Worm (Caenorhabditis elegans) whole organism, mixed stage, embryonic: Measurements from ENCODE around the gene delm-1.
A peak's percentile ranks its signal among the peaks of the same experiment; 100 is the strongest.

Experiments
- M03D4.4 ChIP-seq: sonication (generic microtip); optimal IDR thresholded peaks from 2 replicates; lab custom pipeline; 2017; ENCODE audit warnings: mild to moderate bottlenecking, missing genetic modification characterization, missing compliant biosample characterization
- bed-3 ChIP-seq: fragments of 200-800 bp; sonication (Bioruptor generic); optimal IDR thresholded peaks from 3 replicates; lab custom pipeline; 2018; ENCODE audit warnings: mild to moderate bottlenecking, missing genetic modification characterization, moderate library complexity, missing compliant biosample characterization
- blmp-1 ChIP-seq: fragments of 150-350 bp; optimal IDR thresholded peaks from 2 replicates; lab custom pipeline; 2014; ENCODE audit warnings: missing biosample characterization, missing genetic modification characterization
- ceh-39 ChIP-seq: fragments of 150-350 bp; optimal IDR thresholded peaks from 2 replicates; lab custom pipeline; 2014; ENCODE audit warnings: missing biosample characterization, missing genetic modification characterization
- ceh-43 ChIP-seq: fragments of 200-800 bp; sonication (Bioruptor generic); optimal IDR thresholded peaks from 2 replicates; lab custom pipeline; 2018; ENCODE audit warnings: mild to moderate bottlenecking, missing genetic modification characterization, moderate library complexity, missing compliant biosample characterization
- ceh-83 ChIP-seq: fragments of 200-800 bp; sonication (Bioruptor generic); optimal IDR thresholded peaks from 2 replicates; lab custom pipeline; 2018; ENCODE audit warnings: mild to moderate bottlenecking, missing genetic modification characterization, missing compliant biosample characterization
- ces-1 ChIP-seq: fragments of 150-350 bp; optimal IDR thresholded peaks from 2 replicates; lab custom pipeline; 2014; ENCODE audit warnings: missing biosample characterization, missing genetic modification reagents, missing genetic modification characterization
- cnd-1 ChIP-seq: fragments of 200-800 bp; sonication (Bioruptor generic); optimal IDR thresholded peaks from 2 replicates; lab custom pipeline; 2018; ENCODE audit warnings: mild to moderate bottlenecking, missing genetic modification characterization, missing compliant biosample characterization
- drap-1 ChIP-seq: fragments of 200-800 bp; sonication (Bioruptor generic); optimal IDR thresholded peaks from 3 replicates; lab custom pipeline; 2018; ENCODE audit warnings: mild to moderate bottlenecking, missing genetic modification characterization, missing compliant biosample characterization
- elt-1 ChIP-seq: sonication (generic microtip); optimal IDR thresholded peaks from 2 replicates; lab custom pipeline; 2017; ENCODE audit warnings: missing genetic modification characterization, mild to moderate bottlenecking, missing compliant biosample characterization, antibody characterized with exemption, moderate library complexity, borderline replicate concordance; ENCODE audit not compliant: insufficient read depth
- elt-3 ChIP-seq: fragments of 150-350 bp; optimal IDR thresholded peaks from 2 replicates; lab custom pipeline; 2014; ENCODE audit warnings: missing biosample characterization, missing genetic modification characterization
- flh-1 ChIP-seq: fragments of 200-800 bp; sonication (Bioruptor generic); optimal IDR thresholded peaks from 2 replicates; lab custom pipeline; 2018; ENCODE audit warnings: mild to moderate bottlenecking, missing genetic modification characterization, moderate library complexity, missing compliant biosample characterization
- ham-2 ChIP-seq: fragments of 200-800 bp; sonication (Bioruptor generic); optimal IDR thresholded peaks from 2 replicates; lab custom pipeline; 2018; ENCODE audit warnings: mild to moderate bottlenecking, missing genetic modification characterization, missing compliant biosample characterization
- lin-13 ChIP-seq: fragments of 150-350 bp; optimal IDR thresholded peaks from 2 replicates; lab custom pipeline; 2014; ENCODE audit warnings: missing biosample characterization, missing genetic modification characterization
- lin-32 ChIP-seq: fragments of 200-800 bp; sonication (Bioruptor generic); optimal IDR thresholded peaks from 2 replicates; lab custom pipeline; 2018; ENCODE audit warnings: mild to moderate bottlenecking, missing genetic modification characterization, missing compliant biosample characterization
- lsy-2 ChIP-seq: fragments of 150-350 bp; optimal IDR thresholded peaks from 2 replicates; lab custom pipeline; 2014; ENCODE audit warnings: missing biosample characterization, missing genetic modification characterization
- mab-5 ChIP-seq: fragments of 150-350 bp; optimal IDR thresholded peaks from 2 replicates; lab custom pipeline; 2014; ENCODE audit warnings: missing biosample characterization, missing genetic modification characterization
- mep-1 ChIP-seq: fragments of 150-350 bp; optimal IDR thresholded peaks from 2 replicates; lab custom pipeline; 2017; ENCODE audit warnings: missing biosample characterization, missing genetic modification reagents, missing genetic modification characterization, inconsistent platforms
- mls-2 ChIP-seq: sonication (generic microtip); optimal IDR thresholded peaks from 2 replicates; lab custom pipeline; 2016; ENCODE audit warnings: mild to moderate bottlenecking, missing genetic modification characterization, moderate library complexity, missing compliant biosample characterization
- nhr-12 ChIP-seq: fragments of 150-350 bp; optimal IDR thresholded peaks from 2 replicates; lab custom pipeline; 2014; ENCODE audit warnings: missing biosample characterization, missing genetic modification characterization
- nhr-2 ChIP-seq: fragments of 150-350 bp; optimal IDR thresholded peaks from 2 replicates; lab custom pipeline; 2014; ENCODE audit warnings: missing biosample characterization, missing genetic modification characterization
- nhr-237 ChIP-seq: fragments of 150-350 bp; optimal IDR thresholded peaks from 2 replicates; lab custom pipeline; 2014; ENCODE audit warnings: missing biosample characterization, missing genetic modification characterization
- nhr-28 ChIP-seq: fragments of 150-350 bp; optimal IDR thresholded peaks from 2 replicates; lab custom pipeline; 2014; ENCODE audit warnings: missing biosample characterization, missing genetic modification characterization
- nhr-76 ChIP-seq: sonication (generic microtip); optimal IDR thresholded peaks from 2 replicates; lab custom pipeline; 2017; ENCODE audit warnings: missing biosample characterization, missing genetic modification characterization
- pha-4 ChIP-seq: fragments of 150-350 bp; optimal IDR thresholded peaks from 2 replicates; lab custom pipeline; 2018; ENCODE audit warnings: missing biosample characterization, missing genetic modification reagents, missing genetic modification characterization
- sem-2 ChIP-seq: fragments of 200-800 bp; sonication (Bioruptor generic); optimal IDR thresholded peaks from 2 replicates; lab custom pipeline; 2018; ENCODE audit warnings: mild to moderate bottlenecking, missing genetic modification characterization, missing compliant biosample characterization
- snpc-4 ChIP-seq: fragments of 150-350 bp; optimal IDR thresholded peaks from 2 replicates; lab custom pipeline; 2014; ENCODE audit warnings: missing biosample characterization, missing genetic modification characterization
- sptf-1 ChIP-seq: sonication (generic microtip); optimal IDR thresholded peaks from 2 replicates; lab custom pipeline; 2017; ENCODE audit warnings: mild to moderate bottlenecking, missing genetic modification characterization, moderate library complexity, missing compliant biosample characterization
- tbx-8 ChIP-seq: fragments of 200-800 bp; sonication (Bioruptor generic); optimal IDR thresholded peaks from 2 replicates; lab custom pipeline; 2018; ENCODE audit warnings: mild to moderate bottlenecking, missing genetic modification characterization, moderate library complexity, missing compliant biosample characterization
- unc-39 ChIP-seq: fragments of 150-350 bp; optimal IDR thresholded peaks from 2 replicates; lab custom pipeline; 2014; ENCODE audit warnings: missing biosample characterization, missing genetic modification characterization
- unc-62 ChIP-seq: fragments of 150-350 bp; optimal IDR thresholded peaks from 2 replicates; lab custom pipeline; 2014; ENCODE audit warnings: missing biosample characterization, missing genetic modification reagents, missing genetic modification characterization
- zip-8 ChIP-seq: fragments of 150-350 bp; optimal IDR thresholded peaks from 2 replicates; lab custom pipeline; 2014; ENCODE audit warnings: missing biosample characterization, missing genetic modification characterization
- ztf-11 ChIP-seq: fragments of 150-350 bp; optimal IDR thresholded peaks from 2 replicates; lab custom pipeline; 2014; ENCODE audit warnings: missing biosample characterization, missing genetic modification characterization

The delm-1 gene

ce11 chrIV:9118348-9118747 lies 16.9 kb downstream of the delm-1 start:
- TF ChIP-seq nhr-76 (no peak), ces-1 (GFP tag; lab: Kevin White, UChicago) (no peak)

DNA sequence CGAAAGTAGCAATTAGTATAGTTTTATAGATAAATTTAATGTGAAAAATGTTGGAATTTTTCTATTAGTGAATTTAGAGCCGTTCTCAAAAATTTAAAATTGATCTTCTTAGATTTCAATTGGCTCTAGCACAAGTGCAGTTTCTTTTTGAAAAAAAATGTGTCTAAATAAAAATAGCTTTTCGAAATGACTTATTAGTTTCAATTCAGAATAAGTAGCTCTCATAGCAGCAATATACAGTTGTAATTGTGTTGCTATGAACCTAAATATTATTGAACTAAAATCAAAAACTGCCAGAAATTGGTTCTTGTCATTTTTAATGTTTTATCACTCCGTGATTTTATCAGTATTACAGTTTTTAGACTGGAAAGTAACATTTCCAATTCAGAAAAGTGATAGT lies 17.6 kb downstream of the delm-1 start:
- no peak for TF ChIP-seq nhr-12 (tag; lab: Kevin White, UChicago)
- TF ChIP-seq drap-1 (GFP tag; lab: Kevin White, UChicago) = no peak
- no peak for TF ChIP-seq blmp-1 (tag; lab: Kevin White, UChicago)
- no peak for TF ChIP-seq ces-1 (GFP tag; lab: Kevin White, UChicago)
- TF ChIP-seq bed-3 (GFP tag; lab: Kevin White, UChicago) = no peak
- no peak for TF ChIP-seq mls-2 (tag; lab: Kevin White, UChicago)
- no peak for TF ChIP-seq ham-2 (GFP tag; lab: Kevin White, UChicago)
- no peak for TF ChIP-seq ztf-11
- TF ChIP-seq zip-8 = no peak
- TF ChIP-seq M03D4.4 (tag; lab: Kevin White, UChicago) = no peak
- TF ChIP-seq, all 35 proteins: peak for 0

ce11 chrIV:9116452-9116851 lies 18.8 kb downstream of the delm-1 start:
- no peak for TF ChIP-seq unc-39
- no peak for TF ChIP-seq ztf-11
- TF ChIP-seq elt-1 = no peak
- TF ChIP-seq mep-1 (tag; lab: Kevin White, UChicago) = no peak
- TF ChIP-seq flh-1 (GFP tag; lab: Kevin White, UChicago) = no peak
- TF ChIP-seq nhr-237 = no peak
- TF ChIP-seq bed-3 (GFP tag; lab: Kevin White, UChicago) = no peak
- no peak for TF ChIP-seq ces-1 (GFP tag; lab: Kevin White, UChicago)
- TF ChIP-seq ceh-83 (GFP tag; lab: Kevin White, UChicago) = no peak
- TF ChIP-seq cnd-1 (tag; lab: Kevin White, UChicago) = no peak
- TF ChIP-seq, all 35 proteins: peak for 0

DNA sequence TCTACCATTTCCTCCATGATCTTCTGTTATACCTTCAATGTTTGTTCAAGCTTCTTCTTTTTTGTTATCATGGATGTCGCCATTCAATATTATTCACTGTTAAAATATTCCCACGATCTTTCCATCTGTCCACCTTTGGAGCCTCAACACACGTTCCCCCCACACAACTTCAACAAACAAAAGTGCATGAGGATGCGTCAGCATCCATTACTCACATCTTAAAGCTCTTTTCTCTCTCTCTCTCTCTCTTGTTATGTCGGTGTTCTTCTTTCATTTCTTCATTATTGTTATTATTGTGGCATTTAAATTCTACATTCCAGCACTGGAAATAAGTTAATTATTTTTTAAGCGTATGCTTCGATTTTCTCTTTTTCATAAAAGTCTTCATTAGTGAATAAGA lies 21.2 kb downstream of the delm-1 start:
- TF ChIP-seq M03D4.4 (tag; lab: Kevin White, UChicago) (no peak), ceh-39 (tag; lab: Kevin White, UChicago) (no peak), cnd-1 (tag; lab: Kevin White, UChicago) (no peak), blmp-1 (tag; lab: Kevin White, UChicago) (no peak), ztf-11 (no peak), nhr-76 (no peak), ces-1 (GFP tag; lab: Kevin White, UChicago) (no peak), tbx-8 (GFP tag; lab: Kevin White, UChicago) (no peak), mab-5 (tag; lab: Kevin White, UChicago) (no peak)

ce11 chrIV:9112019-9112418 lies 23.3 kb downstream of the delm-1 start:
- TF ChIP-seq mab-5 (tag; lab: Kevin White, UChicago) (no peak), blmp-1 (tag; lab: Kevin White, UChicago) (peak; percentile 39)

ce11 chrIV:9108631-9109030 lies 26.6 kb downstream of the delm-1 start, which contains the start of gene aly-1:
Gene aly-1, plus strand, starts transcription at chrIV:9108931.
- TF ChIP-seq nhr-76 (no peak), sem-2 (GFP tag; lab: Kevin White, UChicago) (no peak), nhr-237 (no peak), M03D4.4 (tag; lab: Kevin White, UChicago) (no peak), drap-1 (GFP tag; lab: Kevin White, UChicago) (no peak), unc-62 (no peak), mls-2 (tag; lab: Kevin White, UChicago) (no peak), ceh-39 (tag; lab: Kevin White, UChicago) (no peak), elt-1 (no peak), ham-2 (GFP tag; lab: Kevin White, UChicago) (no peak), zip-8 (no peak), sptf-1 (no peak), lsy-2 (tag; lab: Kevin White, UChicago) (no peak), blmp-1 (tag; lab: Kevin White, UChicago) (no peak), nhr-12 (tag; lab: Kevin White, UChicago) (no peak), cnd-1 (tag; lab: Kevin White, UChicago) (no peak), mep-1 (tag; lab: Kevin White, UChicago) (no peak), ces-1 (GFP tag; lab: Kevin White, UChicago) (no peak)
- TF ChIP-seq, all 35 proteins: peak for 0

DNA sequence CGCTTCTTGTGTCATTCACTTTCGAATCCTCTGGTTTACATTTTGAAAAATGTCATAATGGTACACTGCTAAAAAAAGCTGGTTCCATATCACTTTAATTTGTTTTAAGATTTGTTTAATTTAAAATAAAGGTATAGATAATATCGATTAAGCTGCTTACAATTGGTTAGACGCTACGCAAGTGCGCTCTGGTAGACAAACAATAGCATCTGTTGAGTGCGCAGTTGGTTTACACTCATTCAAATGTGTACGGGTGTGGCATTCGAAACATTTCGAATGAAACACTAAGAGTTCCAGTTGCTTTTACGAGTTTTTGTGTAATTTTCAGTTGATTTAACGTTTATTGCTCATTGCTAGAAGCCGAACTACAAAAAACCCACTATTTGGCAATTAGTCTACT lies 27.8 kb downstream of the delm-1 start:
- TF ChIP-seq zip-8 (no peak), nhr-237 (peak; percentile 48), drap-1 (GFP tag; lab: Kevin White, UChicago) (no peak), mab-5 (tag; lab: Kevin White, UChicago) (no peak), lin-13 (tag; lab: Kevin White, UChicago) (peak; percentile 32), elt-3 (tag; lab: Kevin White, UChicago) (no peak), ztf-11 (no peak), mls-2 (tag; lab: Kevin White, UChicago) (no peak), ces-1 (GFP tag; lab: Kevin White, UChicago) (peak; percentile 52), ceh-43 (no peak), nhr-2 (tag; lab: Kevin White, UChicago) (no peak), sem-2 (GFP tag; lab: Kevin White, UChicago) (no peak), nhr-28 (no peak), nhr-12 (tag; lab: Kevin White, UChicago) (no peak), ham-2 (GFP tag; lab: Kevin White, UChicago) (peak; percentile 80), pha-4 (peak; percentile 77), unc-62 (peak; percentile 4), snpc-4 (tag; lab: Kevin White, UChicago) (no peak), tbx-8 (GFP tag; lab: Kevin White, UChicago) (no peak), M03D4.4 (tag; lab: Kevin White, UChicago) (no peak), ceh-39 (tag; lab: Kevin White, UChicago) (peak; percentile 50), flh-1 (GFP tag; lab: Kevin White, UChicago) (no peak), elt-1 (no peak), lin-32 (peak; percentile 46), bed-3 (GFP tag; lab: Kevin White, UChicago) (no peak), ceh-83 (GFP tag; lab: Kevin White, UChicago) (no peak)
